Fruit fly (Drosophila melanogaster) whole organism, embryonic: Measurements from ENCODE around the gene CG4880.

Experiments
- ATbp ChIP-seq: fragments of 200-800 bp; sonication (Bioruptor generic); optimal IDR thresholded peaks from 2 replicates; lab custom pipeline; 2017; ENCODE audit warnings: missing biosample characterization, mild to moderate bottlenecking, missing genetic modification characterization, missing genetic modification reagents
- Aef1 ChIP-seq: fragments of 200-800 bp; sonication (Bioruptor generic); IDR thresholded peaks from 3 replicates; pipeline ENCODE4 v1.3.6; 2022; ENCODE audit warnings: missing biosample characterization, missing genetic modification characterization
- Blimp-1 ChIP-seq: fragments of 200-800 bp; sonication (Bioruptor generic); optimal IDR thresholded peaks from 3 replicates; lab custom pipeline; 2018; ENCODE audit warnings: missing biosample characterization, missing genetic modification characterization, mild to moderate bottlenecking, moderate library complexity, missing genetic modification reagents
- CG11247 ChIP-seq: fragments of 200-800 bp; sonication (Bioruptor generic); IDR thresholded peaks from 2 replicates; pipeline ENCODE4 v1.3.6; 2022; ENCODE audit warnings: missing biosample characterization, missing genetic modification characterization
- CG11456 ChIP-seq: fragments of 200-800 bp; sonication (Bioruptor generic); IDR thresholded peaks from 3 replicates; pipeline ENCODE4 v1.3.6; 2022; ENCODE audit warnings: missing biosample characterization, missing genetic modification characterization
- CG12769 ChIP-seq: fragments of 200-800 bp; sonication (Bioruptor generic); optimal IDR thresholded peaks from 2 replicates; lab custom pipeline; 2019; ENCODE audit warnings: missing biosample characterization, mild to moderate bottlenecking, missing genetic modification characterization, moderate library complexity
- CG13424 ChIP-seq: fragments of 200-800 bp; sonication (Bioruptor generic); optimal IDR thresholded peaks from 2 replicates; lab custom pipeline; 2019; ENCODE audit warnings: missing biosample characterization, mild to moderate bottlenecking, missing genetic modification characterization, moderate library complexity
- CG13894 ChIP-seq: fragments of 200-800 bp; sonication (Bioruptor generic); optimal IDR thresholded peaks from 3 replicates; lab custom pipeline; 2018; ENCODE audit warnings: missing biosample characterization, mild to moderate bottlenecking, missing genetic modification characterization, moderate library complexity
- CG16815 ChIP-seq: fragments of 200-800 bp; sonication (Bioruptor generic); optimal IDR thresholded peaks from 3 replicates; lab custom pipeline; 2017; ENCODE audit warnings: missing biosample characterization, mild to moderate bottlenecking, missing genetic modification characterization
- CG17912 ChIP-seq: fragments of 200-800 bp; sonication (Bioruptor generic); optimal IDR thresholded peaks from 2 replicates; lab custom pipeline; 2018; ENCODE audit warnings: missing biosample characterization, mild to moderate bottlenecking, missing genetic modification characterization
- CG2120 ChIP-seq: fragments of 200-800 bp; sonication (Bioruptor generic); optimal IDR thresholded peaks from 3 replicates; lab custom pipeline; 2016; ENCODE audit warnings: missing biosample characterization, missing genetic modification characterization
- CG31224 ChIP-seq: fragments of 200-800 bp; sonication (Bioruptor generic); IDR thresholded peaks from 2 replicates; pipeline ENCODE4 v1.3.6; 2022; ENCODE audit warnings: missing biosample characterization, missing genetic modification characterization
- CG33213 ChIP-seq: fragments of 200-800 bp; sonication (Bioruptor generic); optimal IDR thresholded peaks from 3 replicates; lab custom pipeline; 2016; ENCODE audit warnings: missing biosample characterization, missing genetic modification characterization
- CG34376 ChIP-seq: fragments of 200-800 bp; sonication (Bioruptor generic); optimal IDR thresholded peaks from 2 replicates; lab custom pipeline; 2018; ENCODE audit warnings: missing biosample characterization, mild to moderate bottlenecking, missing genetic modification characterization
- CG3847 ChIP-seq: fragments of 200-800 bp; sonication (Bioruptor generic); IDR thresholded peaks from 2 replicates; pipeline ENCODE4 v1.3.6; 2022; ENCODE audit warnings: missing biosample characterization, missing genetic modification characterization
- CG42726 ChIP-seq: fragments of 200-800 bp; sonication (Bioruptor generic); IDR thresholded peaks from 2 replicates; pipeline ENCODE4 v1.3.6; 2022; ENCODE audit warnings: missing biosample characterization, missing genetic modification characterization; ENCODE audit not compliant: partially characterized antibody
- CG4360 ChIP-seq: fragments of 200-800 bp; sonication (Bioruptor generic); IDR thresholded peaks from 2 replicates; pipeline ENCODE4 v1.3.6; 2022; ENCODE audit warnings: missing biosample characterization, missing genetic modification characterization
- CG4404 ChIP-seq: fragments of 200-800 bp; sonication (Bioruptor generic); IDR thresholded peaks from 2 replicates; pipeline ENCODE4 v1.3.6; 2022; ENCODE audit warnings: missing biosample characterization, missing genetic modification characterization
- CG6683 ChIP-seq: fragments of 200-800 bp; sonication (Bioruptor generic); optimal IDR thresholded peaks from 2 replicates; lab custom pipeline; 2017; ENCODE audit warnings: missing biosample characterization, mild to moderate bottlenecking, missing genetic modification characterization, missing genetic modification reagents
- CG8281 ChIP-seq: fragments of 200-800 bp; sonication (Bioruptor generic); optimal IDR thresholded peaks from 2 replicates; lab custom pipeline; 2018; ENCODE audit warnings: missing biosample characterization, mild to moderate bottlenecking, missing genetic modification characterization, moderate library complexity
- CG8388 ChIP-seq: fragments of 200-800 bp; sonication (Bioruptor generic); optimal IDR thresholded peaks from 2 replicates; lab custom pipeline; 2019; ENCODE audit warnings: missing biosample characterization, mild to moderate bottlenecking, missing genetic modification characterization, moderate library complexity
- CG8765 ChIP-seq: fragments of 200-800 bp; sonication (Bioruptor generic); IDR thresholded peaks from 2 replicates; pipeline ENCODE4 v1.3.6; 2022; ENCODE audit warnings: missing biosample characterization, missing genetic modification characterization
- CG9797 ChIP-seq: fragments of 200-800 bp; sonication (Bioruptor generic); optimal IDR thresholded peaks from 3 replicates; lab custom pipeline; 2018; ENCODE audit warnings: missing biosample characterization, mild to moderate bottlenecking, missing genetic modification characterization
- CG9817 ChIP-seq: fragments of 200-800 bp; sonication (Bioruptor generic); optimal IDR thresholded peaks from 2 replicates; lab custom pipeline; 2018; ENCODE audit warnings: missing biosample characterization, mild to moderate bottlenecking, missing genetic modification characterization, moderate library complexity
- Drgx ChIP-seq: fragments of 200-800 bp; sonication (Bioruptor generic); IDR thresholded peaks from 2 replicates; pipeline ENCODE4 v1.3.6; 2022; ENCODE audit warnings: missing biosample characterization, missing genetic modification characterization
- Elba2 ChIP-seq: fragments of 200-800 bp; sonication (Bioruptor generic); optimal IDR thresholded peaks from 3 replicates; lab custom pipeline; 2016; ENCODE audit warnings: missing biosample characterization, missing genetic modification characterization
- Ets97D ChIP-seq: fragments of 200-800 bp; sonication (Bioruptor generic); optimal IDR thresholded peaks from 3 replicates; lab custom pipeline; 2016; ENCODE audit warnings: missing biosample characterization, missing genetic modification characterization
- HLH4C ChIP-seq: fragments of 200-800 bp; sonication (Bioruptor generic); IDR thresholded peaks from 3 replicates; pipeline ENCODE4 v1.3.6; 2022; ENCODE audit warnings: missing biosample characterization, missing genetic modification characterization; ENCODE audit not compliant: partially characterized antibody
- HmgD ChIP-seq: fragments of 200-800 bp; sonication (Bioruptor generic); optimal IDR thresholded peaks from 3 replicates; lab custom pipeline; 2016; ENCODE audit warnings: missing biosample characterization, missing genetic modification characterization
- Lhr ChIP-seq: fragments of 200-800 bp; sonication (Bioruptor generic); optimal IDR thresholded peaks from 3 replicates; lab custom pipeline; 2017; ENCODE audit warnings: mild to moderate bottlenecking, missing biosample characterization, missing genetic modification reagents, missing genetic modification characterization
- Med ChIP-seq: fragments of 200-800 bp; sonication (Bioruptor generic); peaks from one replicate; lab custom pipeline; 2016; ENCODE audit warnings: missing biosample characterization, missing genetic modification characterization, mild to moderate bottlenecking, inconsistent platforms, moderate library complexity
- Mes4 ChIP-seq: fragments of 200-800 bp; sonication (Bioruptor generic); optimal IDR thresholded peaks from 2 replicates; lab custom pipeline; 2016; ENCODE audit warnings: missing biosample characterization, missing genetic modification characterization
- Ptx1 ChIP-seq: fragments of 200-800 bp; sonication (Bioruptor generic); IDR thresholded peaks from 2 replicates; pipeline ENCODE4 v1.3.6; 2022; ENCODE audit warnings: missing biosample characterization, missing genetic modification characterization
- Side ChIP-seq: fragments of 200-800 bp; sonication (Bioruptor generic); optimal IDR thresholded peaks from 2 replicates; lab custom pipeline; 2016; ENCODE audit warnings: missing biosample characterization, missing genetic modification characterization
- Sox100B ChIP-seq: fragments of 200-800 bp; sonication (Bioruptor generic); optimal IDR thresholded peaks from 3 replicates; lab custom pipeline; 2018; ENCODE audit warnings: missing biosample characterization, mild to moderate bottlenecking, missing genetic modification characterization
- Sry-δ ChIP-seq: fragments of 200-800 bp; sonication (Bioruptor generic); optimal IDR thresholded peaks from 2 replicates; lab custom pipeline; 2016; ENCODE audit warnings: missing biosample characterization, missing genetic modification characterization
- TFAM ChIP-seq: fragments of 200-800 bp; sonication (Bioruptor generic); optimal IDR thresholded peaks from 2 replicates; lab custom pipeline; 2017; ENCODE audit warnings: missing biosample characterization, missing genetic modification characterization, inconsistent platforms
- Vsx1 ChIP-seq: fragments of 200-800 bp; sonication (Bioruptor generic); optimal IDR thresholded peaks from 2 replicates; lab custom pipeline; 2017; ENCODE audit warnings: missing biosample characterization, mild to moderate bottlenecking, missing genetic modification characterization, missing genetic modification reagents
- cas ChIP-seq: fragments of 200-800 bp; sonication (Bioruptor generic); IDR thresholded peaks from 2 replicates; pipeline ENCODE4 v1.3.6; 2022; ENCODE audit warnings: missing biosample characterization, missing genetic modification characterization
- cato ChIP-seq: fragments of 200-800 bp; sonication (Bioruptor generic); optimal IDR thresholded peaks from 2 replicates; lab custom pipeline; 2016; ENCODE audit warnings: missing biosample characterization, missing genetic modification characterization, borderline replicate concordance
- cg ChIP-seq: fragments of 200-800 bp; sonication (Bioruptor generic); optimal IDR thresholded peaks from 3 replicates; lab custom pipeline; 2019; ENCODE audit warnings: missing biosample characterization, mild to moderate bottlenecking, missing genetic modification characterization, moderate library complexity
- chinmo ChIP-seq: fragments of 200-800 bp; sonication (Bioruptor generic); IDR thresholded peaks from 4 replicates; pipeline ENCODE4 v1.3.6; 2022; ENCODE audit warnings: missing biosample characterization, missing genetic modification characterization; ENCODE audit not compliant: partially characterized antibody
- crol ChIP-seq: fragments of 200-800 bp; sonication (Bioruptor generic); IDR thresholded peaks from 2 replicates; pipeline ENCODE4 v1.3.6; 2022; ENCODE audit warnings: missing biosample characterization, missing genetic modification characterization
- ems ChIP-seq: fragments of 200-800 bp; sonication (Bioruptor generic); optimal IDR thresholded peaks from 3 replicates; lab custom pipeline; 2016; ENCODE audit warnings: missing biosample characterization, missing genetic modification characterization
- exex ChIP-seq: fragments of 200-800 bp; sonication (Bioruptor generic); optimal IDR thresholded peaks from 4 replicates; lab custom pipeline; 2018; ENCODE audit warnings: missing biosample characterization, mild to moderate bottlenecking, missing genetic modification characterization, moderate library complexity
- fd3F ChIP-seq: fragments of 200-800 bp; sonication (Bioruptor generic); optimal IDR thresholded peaks from 2 replicates; lab custom pipeline; 2018; ENCODE audit warnings: missing biosample characterization, mild to moderate bottlenecking, missing genetic modification characterization, moderate library complexity
- pita ChIP-seq: fragments of 200-800 bp; sonication (Bioruptor generic); optimal IDR thresholded peaks from 2 replicates; lab custom pipeline; 2017; ENCODE audit warnings: missing biosample characterization, mild to moderate bottlenecking, missing genetic modification characterization
- salm ChIP-seq: fragments of 200-800 bp; sonication (Bioruptor generic); optimal IDR thresholded peaks from 2 replicates; lab custom pipeline; 2018; ENCODE audit warnings: missing biosample characterization, mild to moderate bottlenecking, missing genetic modification characterization
- sisA ChIP-seq: fragments of 200-800 bp; sonication (Bioruptor generic); IDR thresholded peaks from 2 replicates; pipeline ENCODE4 v1.3.6; 2022; ENCODE audit warnings: missing biosample characterization, missing genetic modification characterization

CG4880 gene

dm6 chrX:16926726-16927125 lies 40.1 kb downstream of the CG4880 start (continued):
- TF ChIP-seq CG42726 (GFP tag; lab: Robert Waterston, UW) (no peak), CG8388 (GFP tag; lab: Kevin White, UChicago) (peak; percentile 45), Side (GFP tag; lab: Kevin White, UChicago) (no peak), CG34376 (no peak), ATbp (no peak), Ets97D (GFP tag; lab: Kevin White, UChicago) (no peak), CG33213 (GFP tag; lab: Kevin White, UChicago) (no peak), CG12769 (tag; lab: Kevin White, UChicago) (no peak), Vsx1 (no peak), Elba2 (GFP tag; lab: Kevin White, UChicago) (no peak), chinmo (GFP tag; lab: Robert Waterston, UW) (0 out of 4 replicates have a peak, but pooled peaks have one; percentile 54), Med (peak; percentile 40), exex (tag; lab: Kevin White, UChicago) (peak; percentile 50), Sry-δ (GFP tag; lab: Kevin White, UChicago) (no peak), CG8281 (tag; lab: Kevin White, UChicago) (no peak), Mes4 (no peak), Lhr (GFP tag; lab: Kevin White, UChicago) (no peak), Ptx1 (GFP tag; lab: Robert Waterston, UW) (no peak), Aef1 (GFP tag; lab: Robert Waterston, UW) (no peak), CG4404 (GFP tag; lab: Robert Waterston, UW) (no peak), HmgD (GFP tag; lab: Kevin White, UChicago) (no peak), CG4360 (no peak), CG13894 (peak; percentile 77)

DNA sequence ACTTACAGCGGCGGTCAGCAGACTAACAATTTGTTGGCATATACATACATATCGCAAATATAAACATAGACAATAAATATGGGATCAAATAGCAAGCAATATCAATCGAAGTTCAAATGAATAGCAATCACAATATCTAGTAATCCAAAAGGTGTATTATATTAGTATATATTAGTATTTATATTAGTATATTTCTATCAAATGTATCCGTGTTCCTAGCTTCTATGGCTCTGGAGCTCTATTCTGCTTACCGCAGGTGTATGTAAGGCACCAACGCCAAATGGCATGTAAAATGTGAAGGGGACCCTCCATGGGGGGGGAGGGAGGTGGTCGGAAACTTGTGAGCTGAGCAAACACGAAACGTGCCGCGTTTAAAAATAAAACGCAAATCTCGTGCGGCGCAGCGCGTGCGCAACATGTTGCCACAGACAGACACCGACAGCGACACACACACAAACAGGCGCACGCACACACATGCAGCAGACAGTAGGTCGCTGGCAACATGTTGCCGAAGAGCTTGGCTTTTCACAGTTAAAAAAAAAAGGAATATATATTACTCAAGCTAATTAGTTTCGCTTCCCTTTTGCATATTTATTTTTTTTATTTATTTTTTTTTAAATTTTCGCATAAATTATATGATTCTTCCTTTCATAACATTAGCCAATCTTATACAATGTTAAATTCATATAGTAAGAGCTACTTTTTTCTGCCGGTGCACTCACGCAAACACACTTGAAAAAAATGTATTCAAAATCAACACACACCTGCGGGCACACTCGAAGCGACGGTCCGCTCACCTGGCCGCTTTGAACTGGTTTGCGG lies 44.1 kb downstream of the CG4880 start:
- TF ChIP-seq Drgx = peak; percentile 88
- peak; percentile 45 for TF ChIP-seq fd3F
- TF ChIP-seq HmgD (GFP tag; lab: Kevin White, UChicago) = no peak
- peak; percentile 74 for TF ChIP-seq Blimp-1
- TF ChIP-seq CG8765 = no peak
- TF ChIP-seq salm (tag; lab: Kevin White, UChicago) = peak; percentile 49
- peak; percentile 70 for TF ChIP-seq Sox100B
- TF ChIP-seq cg (GFP tag; lab: Kevin White, UChicago) = peak; percentile 67
- TF ChIP-seq CG16815 (GFP tag; lab: Kevin White, UChicago) = no peak
- no peak for TF ChIP-seq ems
- TF ChIP-seq CG9797 (GFP tag; lab: Kevin White, UChicago) = no peak
- TF ChIP-seq crol (GFP tag; lab: Robert Waterston, UW) = peak; percentile 83
- TF ChIP-seq cato = peak; percentile 12
- TF ChIP-seq TFAM (GFP tag; lab: Kevin White, UChicago) = no peak
- TF ChIP-seq CG13424 (tag; lab: Kevin White, UChicago) = peak; percentile 76
- no peak for TF ChIP-seq HLH4C
- TF ChIP-seq sisA (GFP tag; lab: Robert Waterston, UW) = peak; percentile 71
- peak; percentile 20 for TF ChIP-seq CG9817 (tag; lab: Kevin White, UChicago)
- 0 out of 2 replicates have a peak, but pooled peaks have one; percentile 43 for TF ChIP-seq cas (GFP tag; lab: Robert Waterston, UW)
- TF ChIP-seq CG3847 = peak; percentile 60
- TF ChIP-seq CG17912 (GFP tag; lab: Kevin White, UChicago) = no peak
- TF ChIP-seq CG2120 (GFP tag; lab: Kevin White, UChicago) = peak; percentile 57
- no peak for TF ChIP-seq pita (GFP tag; lab: Kevin White, UChicago)
- TF ChIP-seq CG31224 = no peak; the same call in 1 of the 2 replicates
- TF ChIP-seq CG11456 (GFP tag; lab: Robert Waterston, UW) = peak; percentile 75; the same call in 2 of the 3 replicates
- peak; percentile 49 for TF ChIP-seq CG6683
- TF ChIP-seq CG11247 = peak; percentile 47
